Worm (Caenorhabditis elegans) whole organism, young adult: ENCODE data around the gene spr-2.

Source experiments
- B0336.3 ChIP-seq: fragments of 200-800 bp; sonication (Bioruptor generic); IDR thresholded peaks from 2 replicates; pipeline ENCODE4 v1.3.6; 2022; ENCODE audit warnings: missing genetic modification characterization, missing compliant biosample characterization
- D2030.7 ChIP-seq: fragments of 200-800 bp; sonication (Bioruptor generic); IDR thresholded peaks from 2 replicates; pipeline ENCODE4 v1.3.6; 2022; ENCODE audit warnings: missing genetic modification reagents, missing genetic modification characterization, missing compliant biosample characterization
- F10E7.11 ChIP-seq: sonication (generic microtip); optimal IDR thresholded peaks from 2 replicates; lab custom pipeline; 2017; ENCODE audit warnings: mild to moderate bottlenecking, missing genetic modification characterization, moderate library complexity, missing compliant biosample characterization
- K12H6.12 ChIP-seq: fragments of 200-800 bp; sonication (Bioruptor generic); optimal IDR thresholded peaks from 2 replicates; lab custom pipeline; 2018; ENCODE audit warnings: mild to moderate bottlenecking, missing genetic modification characterization, missing compliant biosample characterization
- Y67H2A.10 ChIP-seq: fragments of 200-800 bp; sonication (Bioruptor generic); conservative IDR thresholded peaks from 2 replicates; pipeline ENCODE4 v1.3.6; 2022; ENCODE audit warnings: missing genetic modification reagents, missing genetic modification characterization, missing compliant biosample characterization
- Y95B8A.8 ChIP-seq: fragments of 200-800 bp; sonication (Bioruptor generic); IDR thresholded peaks from 2 replicates; pipeline ENCODE4 v1.3.6; 2022; ENCODE audit warnings: missing genetic modification reagents, missing genetic modification characterization, missing compliant biosample characterization
- ZK185.1 ChIP-seq: sonication (generic microtip); optimal IDR thresholded peaks from 2 replicates; lab custom pipeline; 2016; ENCODE audit warnings: mild to moderate bottlenecking, missing genetic modification characterization, missing compliant biosample characterization; ENCODE audit not compliant: poor library complexity, severe bottlenecking
- aptf-3 ChIP-seq: fragments of 200-800 bp; sonication (Bioruptor generic); IDR thresholded peaks from 2 replicates; pipeline ENCODE4 v1.3.6; 2022; ENCODE audit warnings: missing genetic modification characterization, missing compliant biosample characterization
- atf-7 ChIP-seq: sonication (generic microtip); optimal IDR thresholded peaks from 2 replicates; lab custom pipeline; 2017; ENCODE audit warnings: mild to moderate bottlenecking, missing genetic modification characterization, missing compliant biosample characterization
- attf-3 ChIP-seq: fragments of 200-800 bp; sonication (Bioruptor generic); conservative IDR thresholded peaks from 2 replicates; pipeline ENCODE4 v1.3.6; 2022; ENCODE audit warnings: missing genetic modification reagents, missing genetic modification characterization, missing compliant biosample characterization
- attf-5 ChIP-seq: fragments of 200-800 bp; sonication (Bioruptor generic); optimal IDR thresholded peaks from 2 replicates; lab custom pipeline; 2018; ENCODE audit warnings: mild to moderate bottlenecking, missing genetic modification characterization, missing compliant biosample characterization
- cebp-1 ChIP-seq, 2 experiments: fragments of 200-800 bp in 1 of 2; sonication (Bioruptor generic) in 1 of 2; sonication (generic microtip) in 1 of 2; IDR thresholded peaks in 1 of 2; optimal IDR thresholded peaks in 1 of 2; 2 replicates each; pipeline versions ENCODE4 v1.3.6 to Lab custom; 2017 to 2022; ENCODE audit warnings: missing compliant biosample characterization in 2 of 2, missing genetic modification characterization in 2 of 2, mild to moderate bottlenecking in 1 of 2, missing genetic modification reagents in 1 of 2, moderate library complexity in 1 of 2
- cebp-2 ChIP-seq: fragments of 200-800 bp; sonication (Bioruptor generic); IDR thresholded peaks from 2 replicates; pipeline ENCODE4 v1.3.6; 2022; ENCODE audit warnings: missing genetic modification characterization, missing compliant biosample characterization
- ceh-27 ChIP-seq: fragments of 200-800 bp; sonication (Bioruptor generic); optimal IDR thresholded peaks from 2 replicates; lab custom pipeline; 2018; ENCODE audit warnings: mild to moderate bottlenecking, missing genetic modification characterization, moderate library complexity, missing compliant biosample characterization
- ceh-79 ChIP-seq: sonication (generic microtip); optimal IDR thresholded peaks from 2 replicates; lab custom pipeline; 2017; ENCODE audit warnings: mild to moderate bottlenecking, missing genetic modification characterization, missing compliant biosample characterization
- die-1 ChIP-seq: sonication (generic microtip); optimal IDR thresholded peaks from 2 replicates; lab custom pipeline; 2016; ENCODE audit warnings: missing genotype, mild to moderate bottlenecking, missing genetic modification characterization, missing compliant biosample characterization
- dox-1 ChIP-seq: fragments of 200-800 bp; sonication (Bioruptor generic); IDR thresholded peaks from 2 replicates; pipeline ENCODE4 v1.3.6; 2022; ENCODE audit warnings: missing genetic modification reagents, missing genetic modification characterization, missing compliant biosample characterization
- dpff-1 ChIP-seq: sonication (generic microtip); optimal IDR thresholded peaks from 2 replicates; lab custom pipeline; 2017; ENCODE audit warnings: mild to moderate bottlenecking, missing genetic modification characterization, missing compliant biosample characterization
- dpl-1 ChIP-seq: fragments of 150-350 bp; optimal IDR thresholded peaks from 2 replicates; lab custom pipeline; 2014; ENCODE audit warnings: missing biosample characterization, missing genetic modification reagents, missing genetic modification characterization
- efl-1 ChIP-seq: fragments of 150-350 bp; optimal IDR thresholded peaks from 2 replicates; lab custom pipeline; 2014; ENCODE audit warnings: missing biosample characterization, missing genetic modification reagents, missing genetic modification characterization
- ekl-4 ChIP-seq: fragments of 200-800 bp; sonication (Bioruptor generic); IDR thresholded peaks from 2 replicates; pipeline ENCODE4 v1.3.6; 2022; ENCODE audit warnings: missing genetic modification reagents, missing genetic modification characterization, missing compliant biosample characterization
- fkh-3 ChIP-seq: sonication (generic microtip); optimal IDR thresholded peaks from 2 replicates; lab custom pipeline; 2016; ENCODE audit warnings: mild to moderate bottlenecking, missing genetic modification characterization, missing compliant biosample characterization
- hrde-1 ChIP-seq: sonication (generic microtip); optimal IDR thresholded peaks from 2 replicates; lab custom pipeline; 2016; ENCODE audit warnings: missing genetic modification characterization, mild to moderate bottlenecking, missing compliant biosample characterization, moderate library complexity, missing genotype, missing genetic modification reagents, borderline replicate concordance
- lag-1 ChIP-seq: fragments of 200-800 bp; sonication (Bioruptor generic); IDR thresholded peaks from 2 replicates; pipeline ENCODE4 v1.3.6; 2022; ENCODE audit warnings: missing genetic modification reagents, missing genetic modification characterization, missing compliant biosample characterization
- let-607 ChIP-seq, 2 experiments: fragments of 200-800 bp in 1 of 2; sonication (Bioruptor generic) in 1 of 2; sonication (generic microtip) in 1 of 2; optimal IDR thresholded peaks; 2 replicates each; lab custom pipeline; 2016 to 2018; ENCODE audit warnings: mild to moderate bottlenecking in 2 of 2, missing compliant biosample characterization in 2 of 2, missing genetic modification characterization in 2 of 2, moderate library complexity in 2 of 2, missing genotype in 1 of 2
- lin-35 ChIP-seq, 3 experiments: fragments of 150-350 bp in 2 of 3; sonication (generic microtip) in 1 of 3; optimal IDR thresholded peaks; 2 replicates each; lab custom pipeline; 2014 to 2018; ENCODE audit warnings: missing biosample characterization in 3 of 3, missing genetic modification characterization in 3 of 3, missing genetic modification reagents in 3 of 3
- lin-40 ChIP-seq: sonication (generic microtip); optimal IDR thresholded peaks from 2 replicates; lab custom pipeline; 2016; ENCODE audit warnings: missing genetic modification characterization, mild to moderate bottlenecking, missing compliant biosample characterization, missing genotype, missing genetic modification reagents
- lin-54 ChIP-seq: fragments of 200-800 bp; sonication (Bioruptor generic); optimal IDR thresholded peaks from 2 replicates; lab custom pipeline; 2018; ENCODE audit warnings: mild to moderate bottlenecking, missing genetic modification characterization, missing compliant biosample characterization
- lsl-1 ChIP-seq: fragments of 200-800 bp; sonication (Bioruptor generic); optimal IDR thresholded peaks from 2 replicates; lab custom pipeline; 2018; ENCODE audit warnings: mild to moderate bottlenecking, missing genetic modification characterization, moderate library complexity, missing compliant biosample characterization
- madf-6 ChIP-seq: fragments of 200-800 bp; sonication (Bioruptor generic); IDR thresholded peaks from 2 replicates; pipeline ENCODE4 v1.3.6; 2022; ENCODE audit warnings: missing genetic modification reagents, missing genetic modification characterization, missing compliant biosample characterization
- mcd-1 ChIP-seq: fragments of 200-800 bp; sonication (Bioruptor generic); IDR thresholded peaks from 2 replicates; pipeline ENCODE4 v1.3.6; 2022; ENCODE audit warnings: missing genetic modification reagents, missing genetic modification characterization, missing compliant biosample characterization
- mes-4 ChIP-seq: sonication (generic microtip); optimal IDR thresholded peaks from 2 replicates; lab custom pipeline; 2016; ENCODE audit warnings: missing genotype, missing genetic modification characterization, missing compliant biosample characterization
- nfyb-1 ChIP-seq: fragments of 200-800 bp; sonication (Bioruptor generic); IDR thresholded peaks from 2 replicates; pipeline ENCODE4 v1.3.6; 2022; ENCODE audit warnings: missing genetic modification reagents, missing genetic modification characterization, missing compliant biosample characterization
- nhr-80 ChIP-seq: sonication (generic microtip); optimal IDR thresholded peaks from 2 replicates; lab custom pipeline; 2016; ENCODE audit warnings: missing genetic modification characterization, missing compliant biosample characterization
- nhr-90 ChIP-seq: sonication (generic microtip); optimal IDR thresholded peaks from 2 replicates; lab custom pipeline; 2016; ENCODE audit warnings: missing genotype, mild to moderate bottlenecking, missing genetic modification characterization, missing compliant biosample characterization
- pbrm-1 ChIP-seq: fragments of 200-800 bp; sonication (Bioruptor generic); IDR thresholded peaks from 2 replicates; pipeline ENCODE4 v1.3.6; 2022; ENCODE audit warnings: missing genetic modification reagents, missing genetic modification characterization, missing compliant biosample characterization
- pha-4 ChIP-seq: fragments of 150-350 bp; sonication (generic microtip); optimal IDR thresholded peaks from 2 replicates; lab custom pipeline; 2014; ENCODE audit warnings: missing biosample characterization, missing genetic modification reagents, missing genetic modification characterization
- rcor-1 ChIP-seq: fragments of 200-800 bp; sonication (Bioruptor generic); IDR thresholded peaks from 2 replicates; pipeline ENCODE4 v1.3.6; 2022; ENCODE audit warnings: missing genetic modification reagents, missing genetic modification characterization, missing compliant biosample characterization
- repo-1 ChIP-seq: sonication (generic microtip); optimal IDR thresholded peaks from 2 replicates; lab custom pipeline; 2017; ENCODE audit warnings: mild to moderate bottlenecking, missing genetic modification characterization, missing compliant biosample characterization
- snpc-4 ChIP-seq, 5 experiments: fragments of 150-350 bp in 1 of 5; sonication (generic microtip) in 4 of 5; optimal IDR thresholded peaks; 2 replicates each; lab custom pipeline; 2014 to 2018; ENCODE audit warnings: missing genetic modification characterization in 5 of 5, missing biosample characterization in 3 of 5, antibody characterized with exemption in 2 of 5, mild to moderate bottlenecking in 2 of 5, missing compliant biosample characterization in 2 of 5, missing genotype in 2 of 5, moderate library complexity in 2 of 5, missing genetic modification reagents in 1 of 5
- sptf-2 ChIP-seq: fragments of 200-800 bp; sonication (Bioruptor generic); optimal IDR thresholded peaks from 2 replicates; lab custom pipeline; 2018; ENCODE audit warnings: mild to moderate bottlenecking, missing genetic modification characterization, missing compliant biosample characterization
- tlf-1 ChIP-seq: fragments of 200-800 bp; sonication (Bioruptor generic); optimal IDR thresholded peaks from 2 replicates; lab custom pipeline; 2018; ENCODE audit warnings: mild to moderate bottlenecking, missing genetic modification characterization, missing compliant biosample characterization
- unc-130 ChIP-seq: sonication (generic microtip); optimal IDR thresholded peaks from 2 replicates; lab custom pipeline; 2016; ENCODE audit warnings: missing genetic modification reagents, missing genetic modification characterization, missing compliant biosample characterization
- ztf-18 ChIP-seq: sonication (generic microtip); optimal IDR thresholded peaks from 2 replicates; lab custom pipeline; 2016; ENCODE audit warnings: missing genotype, mild to moderate bottlenecking, missing genetic modification characterization, missing compliant biosample characterization

Gene spr-2

ce11 chrIV:8891131-8891530, at the start of gene spr-2:
TSS of gene spr-2 (plus strand) at chrIV:8891462.
- no peak for TF ChIP-seq ceh-79 (tag; lab: Kevin White, UChicago)
- TF ChIP-seq lin-35 (GFP tag; optimal IDR thresholded peaks at IDR 0.05; lab: Kevin White, UChicago), result peak in 1 of 3 experiments; percentile 85
- TF ChIP-seq F10E7.11 (tag; lab: Kevin White, UChicago), result no peak
- 0 out of 2 replicates have a peak, but pooled peaks have one; percentile 47 for TF ChIP-seq Y95B8A.8 (GFP tag; lab: Robert Waterston, UW)
- TF ChIP-seq ztf-18 (tag; lab: Kevin White, UChicago), result peak; percentile 92
- 0 out of 2 replicates have a peak, but pooled peaks have one; percentile 53 for TF ChIP-seq aptf-3 (GFP tag; lab: Robert Waterston, UW)
- peak; percentile 58 for TF ChIP-seq attf-3
- TF ChIP-seq dox-1 (GFP tag; lab: Robert Waterston, UW), result peak; percentile 55
- TF ChIP-seq efl-1 (GFP tag; lab: Kevin White, UChicago), result peak; percentile 30
- no peak for TF ChIP-seq nhr-90 (tag; lab: Kevin White, UChicago)
- TF ChIP-seq ceh-27 (GFP tag; lab: Kevin White, UChicago), result peak; percentile 44
- TF ChIP-seq pha-4 (tag; lab: Kevin White, UChicago), result no peak
- TF ChIP-seq dpff-1, result peak; percentile 35
- TF ChIP-seq sptf-2, result no peak
- peak; percentile 10; the same call in 1 of the 2 replicates for TF ChIP-seq D2030.7 (GFP tag; lab: Robert Waterston, UW)
- peak; percentile 52 for TF ChIP-seq nhr-80 (tag; lab: Kevin White, UChicago)
- 0 out of 2 replicates have a peak, but pooled peaks have one; percentile 13 for TF ChIP-seq ekl-4
- no peak for TF ChIP-seq snpc-4 (GFP tag; optimal IDR thresholded peaks at IDR 0.05; lab: Kevin White, UChicago)
- TF ChIP-seq snpc-4 (tag; optimal IDR thresholded peaks at IDR 0.05; lab: Kevin White, UChicago), result peak; percentile 34 to 68 (median 43)
- no peak for TF ChIP-seq fkh-3
- 0 out of 2 replicates have a peak, but pooled peaks have one; percentile 9 for TF ChIP-seq pbrm-1 (GFP tag; lab: Robert Waterston, UW)
- no peak for TF ChIP-seq Y67H2A.10 (GFP tag; lab: Robert Waterston, UW)
- peak; percentile 21; the same call in 1 of the 2 replicates for TF ChIP-seq rcor-1 (GFP tag; lab: Robert Waterston, UW)
- peak; percentile 55 for TF ChIP-seq lin-40 (tag; lab: Kevin White, UChicago)
- peak; percentile 30 for TF ChIP-seq repo-1 (tag; lab: Kevin White, UChicago)
- peak; percentile 31 for TF ChIP-seq mes-4
- TF ChIP-seq die-1 (tag; lab: Kevin White, UChicago), result no peak
- TF ChIP-seq B0336.3 (GFP tag; lab: Robert Waterston, UW), result peak; percentile 49
- TF ChIP-seq tlf-1 (GFP tag; lab: Kevin White, UChicago), result peak; percentile 10
- TF ChIP-seq nfyb-1, result peak; percentile 54; the same call in 1 of the 2 replicates
- peak; percentile 85 for TF ChIP-seq lin-54 (GFP tag; lab: Kevin White, UChicago)
- no peak for TF ChIP-seq cebp-1 (GFP tag; IDR thresholded peaks at IDR 0.05; lab: Robert Waterston, UW)
- peak; percentile 43 for TF ChIP-seq cebp-1 (tag; optimal IDR thresholded peaks at IDR 0.05; lab: Kevin White, UChicago)
- peak; percentile 36; the same call in 1 of the 2 replicates for TF ChIP-seq madf-6 (GFP tag; lab: Robert Waterston, UW)
- peak; percentile 53; the same call in 1 of the 2 replicates for TF ChIP-seq mcd-1
- TF ChIP-seq hrde-1 (tag; lab: Kevin White, UChicago), result peak; percentile 56
- peak; percentile 14 for TF ChIP-seq atf-7
- TF ChIP-seq K12H6.12 (tag; lab: Kevin White, UChicago), result peak; percentile 54
- no peak for TF ChIP-seq lag-1 (GFP tag; lab: Robert Waterston, UW)
- peak; percentile 42 for TF ChIP-seq lsl-1
- peak; percentile 84 for TF ChIP-seq attf-5 (GFP tag; lab: Kevin White, UChicago)
- peak; percentile 42 for TF ChIP-seq dpl-1 (GFP tag; lab: Kevin White, UChicago)
- TF ChIP-seq unc-130 (GFP tag; lab: Kevin White, UChicago), result no peak
- TF ChIP-seq let-607 (tag; optimal IDR thresholded peaks at IDR 0.05; lab: Kevin White, UChicago), result no peak
- TF ChIP-seq cebp-2 (GFP tag; lab: Robert Waterston, UW), result no peak
- peak; percentile 44 for TF ChIP-seq ZK185.1 (tag; lab: Kevin White, UChicago)
